Fruit fly (Drosophila melanogaster) whole organism, prepupa: ENCODE measurements around the gene CG2540.

Experiments
- CG10631 ChIP-seq: fragments of 200-800 bp; sonication (Bioruptor generic); optimal IDR thresholded peaks from 2 replicates; lab custom pipeline; 2016; ENCODE audit warnings: missing biosample characterization, missing genetic modification characterization
- CG11294 ChIP-seq: fragments of 200-800 bp; sonication (Bioruptor generic); IDR thresholded peaks from 2 replicates; pipeline ENCODE4 v1.3.6; 2022; ENCODE audit warnings: missing biosample characterization, missing genetic modification characterization
- CG11762 ChIP-seq: fragments of 200-800 bp; sonication (Bioruptor generic); optimal IDR thresholded peaks from 3 replicates; lab custom pipeline; 2016; ENCODE audit warnings: missing biosample characterization, missing genetic modification characterization; ENCODE audit not compliant: insufficient read depth
- CG15336 ChIP-seq: fragments of 200-800 bp; sonication (Bioruptor generic); IDR thresholded peaks from 2 replicates; pipeline ENCODE4 v1.3.6; 2022; ENCODE audit warnings: missing biosample characterization, missing genetic modification characterization
- CG1621 ChIP-seq: fragments of 200-800 bp; sonication (Bioruptor generic); optimal IDR thresholded peaks from 3 replicates; lab custom pipeline; 2018; ENCODE audit warnings: missing biosample characterization, mild to moderate bottlenecking, missing genetic modification characterization
- CG16779 ChIP-seq: fragments of 200-800 bp; sonication (Bioruptor generic); optimal IDR thresholded peaks from 3 replicates; lab custom pipeline; 2017; ENCODE audit warnings: missing biosample characterization, mild to moderate bottlenecking, missing genetic modification characterization
- CG3032 ChIP-seq: fragments of 200-800 bp; optimal IDR thresholded peaks from 2 replicates; lab custom pipeline; 2019; ENCODE audit warnings: missing biosample characterization, mild to moderate bottlenecking, missing genetic modification characterization, moderate library complexity
- CG31627 ChIP-seq: fragments of 200-800 bp; sonication (Bioruptor generic); optimal IDR thresholded peaks from 3 replicates; lab custom pipeline; 2016; ENCODE audit warnings: missing biosample characterization, missing genetic modification characterization
- CG32006 ChIP-seq: fragments of 200-800 bp; sonication (Bioruptor generic); optimal IDR thresholded peaks from 3 replicates; lab custom pipeline; 2017; ENCODE audit warnings: missing biosample characterization, mild to moderate bottlenecking, missing genetic modification characterization
- CG34406 ChIP-seq: fragments of 200-800 bp; sonication (Bioruptor generic); optimal IDR thresholded peaks from 3 replicates; lab custom pipeline; 2016; ENCODE audit warnings: missing biosample characterization, missing genetic modification characterization
- CG6163 ChIP-seq: fragments of 200-800 bp; sonication (Bioruptor generic); IDR thresholded peaks from 3 replicates; pipeline ENCODE4 v1.3.6; 2022; ENCODE audit warnings: missing biosample characterization, missing genetic modification characterization
- CG6276 ChIP-seq: fragments of 200-800 bp; sonication (Bioruptor generic); optimal IDR thresholded peaks from 2 replicates; lab custom pipeline; 2017; ENCODE audit warnings: missing biosample characterization, mild to moderate bottlenecking, missing genetic modification characterization
- CG6792 ChIP-seq: fragments of 200-800 bp; sonication (Bioruptor generic); optimal IDR thresholded peaks from 3 replicates; lab custom pipeline; 2016; ENCODE audit warnings: missing biosample characterization, missing genetic modification characterization
- CG6808 ChIP-seq: fragments of 200-800 bp; sonication (Bioruptor generic); optimal IDR thresholded peaks from 3 replicates; lab custom pipeline; 2017; ENCODE audit warnings: missing biosample characterization, missing genetic modification characterization, mild to moderate bottlenecking, moderate library complexity, missing genetic modification reagents
- CG6854 ChIP-seq: fragments of 200-800 bp; sonication (Bioruptor generic); optimal IDR thresholded peaks from 2 replicates; lab custom pipeline; 2017; ENCODE audit warnings: missing biosample characterization, mild to moderate bottlenecking, missing genetic modification characterization
- CG7368 ChIP-seq: fragments of 200-800 bp; sonication (Bioruptor generic); optimal IDR thresholded peaks from 3 replicates; lab custom pipeline; 2016; ENCODE audit warnings: missing biosample characterization, missing genetic modification characterization
- CG8119 ChIP-seq: fragments of 200-800 bp; sonication (Bioruptor generic); IDR thresholded peaks from 3 replicates; pipeline ENCODE4 v1.3.6; 2022; ENCODE audit warnings: missing biosample characterization, missing genetic modification characterization
- CG8632 ChIP-seq: fragments of 200-800 bp; sonication (Bioruptor generic); optimal IDR thresholded peaks from 3 replicates; lab custom pipeline; 2016; ENCODE audit warnings: missing biosample characterization, missing genetic modification characterization
- Eip78C ChIP-seq: fragments of 200-800 bp; sonication (Bioruptor generic); peaks from one replicate; lab custom pipeline; 2016; ENCODE audit warnings: missing biosample characterization, missing genetic modification characterization
- Eip93F ChIP-seq: fragments of 200-800 bp; sonication (Bioruptor generic); optimal IDR thresholded peaks from 2 replicates; lab custom pipeline; 2016; ENCODE audit warnings: missing biosample characterization, mild to moderate bottlenecking, missing genetic modification characterization
- Ets21C ChIP-seq: fragments of 200-800 bp; sonication (Bioruptor generic); optimal IDR thresholded peaks from 3 replicates; lab custom pipeline; 2016; ENCODE audit warnings: missing biosample characterization, missing genetic modification characterization
- Ets96B ChIP-seq: fragments of 200-800 bp; optimal IDR thresholded peaks from 2 replicates; lab custom pipeline; 2019; ENCODE audit warnings: missing biosample characterization, mild to moderate bottlenecking, missing genetic modification characterization, moderate library complexity
- Gug ChIP-seq: fragments of 200-800 bp; sonication (Bioruptor generic); IDR thresholded peaks from 2 replicates; pipeline ENCODE4 v1.3.6; 2022; ENCODE audit warnings: missing biosample characterization, missing genetic modification characterization
- Hr38 ChIP-seq: sonication (Bioruptor generic); optimal IDR thresholded peaks from 2 replicates; lab custom pipeline; 2016; ENCODE audit warnings: missing biosample characterization, missing genetic modification characterization
- Hr4 ChIP-seq: fragments of 200-800 bp; sonication (Bioruptor generic); optimal IDR thresholded peaks from 3 replicates; lab custom pipeline; 2016; ENCODE audit warnings: missing biosample characterization, missing genetic modification characterization
- Lpt ChIP-seq: fragments of 200-800 bp; sonication (Bioruptor generic); optimal IDR thresholded peaks from 3 replicates; lab custom pipeline; 2016; ENCODE audit warnings: missing biosample characterization, missing genetic modification characterization
- Met ChIP-seq: fragments of 200-800 bp; sonication (Bioruptor generic); optimal IDR thresholded peaks from 3 replicates; lab custom pipeline; 2016; ENCODE audit warnings: missing biosample characterization, missing genetic modification characterization
- OdsH ChIP-seq: fragments of 200-800 bp; sonication (Bioruptor generic); optimal IDR thresholded peaks from 3 replicates; lab custom pipeline; 2016; ENCODE audit warnings: missing biosample characterization, missing genetic modification characterization
- Smox ChIP-seq: fragments of 200-800 bp; sonication (Bioruptor generic); optimal IDR thresholded peaks from 3 replicates; lab custom pipeline; 2016; ENCODE audit warnings: missing biosample characterization, missing genetic modification characterization
- Sox102F ChIP-seq: fragments of 200-800 bp; sonication (Bioruptor generic); optimal IDR thresholded peaks from 2 replicates; lab custom pipeline; 2016; ENCODE audit warnings: missing biosample characterization, mild to moderate bottlenecking, missing genetic modification characterization
- Sox14 ChIP-seq: fragments of 200-800 bp; sonication (Bioruptor generic); optimal IDR thresholded peaks from 3 replicates; lab custom pipeline; 2016; ENCODE audit warnings: missing biosample characterization, missing genetic modification characterization
- Sox15 ChIP-seq: fragments of 200-800 bp; sonication (Bioruptor generic); optimal IDR thresholded peaks from 3 replicates; lab custom pipeline; 2016; ENCODE audit warnings: missing biosample characterization, missing genetic modification characterization
- acj6 ChIP-seq: fragments of 200-800 bp; sonication (Bioruptor generic); optimal IDR thresholded peaks from 3 replicates; lab custom pipeline; 2016; ENCODE audit warnings: missing biosample characterization, missing genetic modification characterization
- cyc ChIP-seq: fragments of 200-800 bp; sonication (Bioruptor generic); optimal IDR thresholded peaks from 3 replicates; lab custom pipeline; 2016; ENCODE audit warnings: missing biosample characterization, missing genetic modification characterization
- dac ChIP-seq: fragments of 200-800 bp; sonication (Bioruptor generic); optimal IDR thresholded peaks from 2 replicates; lab custom pipeline; 2017; ENCODE audit warnings: missing biosample characterization, mild to moderate bottlenecking, missing genetic modification characterization
- dsx ChIP-seq: fragments of 200-800 bp; optimal IDR thresholded peaks from 3 replicates; lab custom pipeline; 2019; ENCODE audit warnings: missing biosample characterization, mild to moderate bottlenecking, missing genetic modification characterization, moderate library complexity; ENCODE audit not compliant: poor library complexity, severe bottlenecking
- esn ChIP-seq: fragments of 200-800 bp; sonication (Bioruptor generic); optimal IDR thresholded peaks from 2 replicates; lab custom pipeline; 2016; ENCODE audit warnings: missing biosample characterization, mild to moderate bottlenecking, missing genetic modification characterization, moderate library complexity
- fd59A ChIP-seq: fragments of 200-800 bp; sonication (Bioruptor generic); optimal IDR thresholded peaks from 2 replicates; lab custom pipeline; 2017; ENCODE audit warnings: missing biosample characterization, mild to moderate bottlenecking, missing genetic modification characterization, missing genetic modification reagents
- fkh ChIP-seq: fragments of 200-800 bp; sonication (Bioruptor generic); optimal IDR thresholded peaks from 3 replicates; lab custom pipeline; 2017; ENCODE audit warnings: missing biosample characterization, mild to moderate bottlenecking, missing genetic modification characterization, moderate library complexity
- lz ChIP-seq: fragments of 200-800 bp; sonication (Bioruptor generic); optimal IDR thresholded peaks from 3 replicates; lab custom pipeline; 2016; ENCODE audit warnings: missing biosample characterization, missing genetic modification characterization
- net ChIP-seq: fragments of 200-800 bp; sonication (Bioruptor generic); optimal IDR thresholded peaks from 3 replicates; lab custom pipeline; 2016; ENCODE audit warnings: missing biosample characterization, missing genetic modification characterization
- pdm3 ChIP-seq: fragments of 200-800 bp; sonication (Bioruptor generic); optimal IDR thresholded peaks from 3 replicates; lab custom pipeline; 2016; ENCODE audit warnings: missing biosample characterization, missing genetic modification characterization
- spab ChIP-seq: fragments of 200-800 bp; sonication (Bioruptor generic); optimal IDR thresholded peaks from 2 replicates; lab custom pipeline; 2017; ENCODE audit warnings: missing biosample characterization, mild to moderate bottlenecking, missing genetic modification characterization, missing genetic modification reagents
- ss ChIP-seq, 2 experiments: fragments of 200-800 bp; sonication (Bioruptor generic); optimal IDR thresholded peaks; 2 replicates in 1 of 2; 3 replicates in 1 of 2; lab custom pipeline; 2017 to 2018; ENCODE audit warnings: mild to moderate bottlenecking in 2 of 2, missing biosample characterization in 2 of 2, missing genetic modification characterization in 2 of 2, moderate library complexity in 1 of 2
- svp ChIP-seq: fragments of 200-800 bp; sonication (Bioruptor generic); peaks from one replicate; lab custom pipeline; 2016; ENCODE audit warnings: missing biosample characterization, missing genetic modification characterization
- topi ChIP-seq: fragments of 200-800 bp; sonication (Bioruptor generic); optimal IDR thresholded peaks from 3 replicates; lab custom pipeline; 2016; ENCODE audit warnings: missing biosample characterization, missing genetic modification characterization

The CG2540 gene

dm6 chrX:12664117-12664783 lies 34.6 kb downstream of the CG2540 start:
- TF ChIP-seq lz: no peak
- TF ChIP-seq spab (GFP tag; lab: Kevin White, UChicago): no peak
- no peak for TF ChIP-seq Hr4 (GFP tag; lab: Kevin White, UChicago)
- TF ChIP-seq acj6 (GFP tag; lab: Kevin White, UChicago): no peak
- TF ChIP-seq topi (GFP tag; lab: Kevin White, UChicago): no peak
- TF ChIP-seq Eip78C (GFP tag; lab: Kevin White, UChicago): peak; percentile 50
- TF ChIP-seq CG8632: peak; percentile 5
- TF ChIP-seq net: no peak
- no peak for TF ChIP-seq esn (GFP tag; lab: Kevin White, UChicago)
- TF ChIP-seq CG7368 (GFP tag; lab: Kevin White, UChicago): no peak
- TF ChIP-seq CG6808 (GFP tag; lab: Kevin White, UChicago): no peak
- TF ChIP-seq CG6163 (GFP tag; lab: Robert Waterston, UW): no peak
- TF ChIP-seq svp: peak; percentile 84
- no peak for TF ChIP-seq Smox

- peak; percentile 91 for TF ChIP-seq CG11294
- peak; percentile 86 for TF ChIP-seq CG8632
- TF ChIP-seq ss (GFP tag; optimal IDR thresholded peaks at IDR 0.05; lab: Kevin White, UChicago): peak; percentile 72 to 86
- TF ChIP-seq Hr38 (GFP tag; lab: Kevin White, UChicago): no peak
- TF ChIP-seq fkh (GFP tag; lab: Kevin White, UChicago): peak; percentile 96
- TF ChIP-seq CG1621 (tag; lab: Kevin White, UChicago): peak; percentile 85
- TF ChIP-seq fd59A (GFP tag; lab: Kevin White, UChicago): peak; percentile 79
- peak; percentile 93 for TF ChIP-seq CG8119 (GFP tag; lab: Robert Waterston, UW)
- TF ChIP-seq CG34406 (GFP tag; lab: Kevin White, UChicago): peak; percentile 83
- peak; percentile 84 for TF ChIP-seq pdm3 (GFP tag; lab: Kevin White, UChicago)
- peak; percentile 78 for TF ChIP-seq CG11762 (GFP tag; lab: Kevin White, UChicago)
- peak; percentile 36 for TF ChIP-seq CG6854
- peak; percentile 76 for TF ChIP-seq Sox15 (GFP tag; lab: Kevin White, UChicago)
- peak; percentile 83 for TF ChIP-seq Met (GFP tag; lab: Kevin White, UChicago)
- TF ChIP-seq Ets21C (GFP tag; lab: Kevin White, UChicago): peak; percentile 69
- TF ChIP-seq net: peak; percentile 93
- peak; percentile 94 for TF ChIP-seq Eip78C (GFP tag; lab: Kevin White, UChicago)
- peak; percentile 89 for TF ChIP-seq Lpt
- TF ChIP-seq CG3032: peak; percentile 87
- TF ChIP-seq lz: peak; percentile 82
- TF ChIP-seq Sox14 (GFP tag; lab: Kevin White, UChicago): peak; percentile 63
- peak; percentile 82 for TF ChIP-seq cyc (GFP tag; lab: Kevin White, UChicago)
- TF ChIP-seq CG15336 (GFP tag; lab: Robert Waterston, UW): peak; percentile 94
- peak; percentile 87 for TF ChIP-seq svp
- TF ChIP-seq dac (GFP tag; lab: Kevin White, UChicago): peak; percentile 77
- peak; percentile 89 for TF ChIP-seq topi (GFP tag; lab: Kevin White, UChicago)
- peak; percentile 23 for TF ChIP-seq Eip93F (GFP tag; lab: Kevin White, UChicago)
- TF ChIP-seq CG32006 (GFP tag; lab: Kevin White, UChicago): peak; percentile 94
- peak; percentile 95 for TF ChIP-seq Gug (GFP tag; lab: Robert Waterston, UW)
- TF ChIP-seq Sox102F (GFP tag; lab: Kevin White, UChicago): peak; percentile 80
- TF ChIP-seq Smox: peak; percentile 81
- peak; percentile 74 for TF ChIP-seq dsx
- TF ChIP-seq CG16779 (tag; lab: Kevin White, UChicago): peak; percentile 74
- peak; percentile 81 for TF ChIP-seq CG7368 (GFP tag; lab: Kevin White, UChicago)
- TF ChIP-seq Ets96B (tag; lab: Kevin White, UChicago): peak; percentile 88
- TF ChIP-seq CG31627: peak; percentile 80
- peak; percentile 87 for TF ChIP-seq CG6808 (GFP tag; lab: Kevin White, UChicago)
- TF ChIP-seq CG6276 (GFP tag; lab: Kevin White, UChicago): peak; percentile 86
- TF ChIP-seq OdsH (GFP tag; lab: Kevin White, UChicago): peak; percentile 88
- peak; percentile 84 for TF ChIP-seq CG6792 (GFP tag; lab: Kevin White, UChicago)
- peak; percentile 82 for TF ChIP-seq spab (GFP tag; lab: Kevin White, UChicago)
- peak; percentile 93 for TF ChIP-seq CG10631 (GFP tag; lab: Kevin White, UChicago)
- peak; percentile 74 for TF ChIP-seq Hr4 (GFP tag; lab: Kevin White, UChicago)
- peak; percentile 89 for TF ChIP-seq acj6 (GFP tag; lab: Kevin White, UChicago)
Observed at dm6 chrX:12665112-12665795, 35.6 kb downstream of the CG2540 start.
